Fruit fly (Drosophila melanogaster): ENCODE results near the gene CG11585.

The CG11585 gene

DNA sequence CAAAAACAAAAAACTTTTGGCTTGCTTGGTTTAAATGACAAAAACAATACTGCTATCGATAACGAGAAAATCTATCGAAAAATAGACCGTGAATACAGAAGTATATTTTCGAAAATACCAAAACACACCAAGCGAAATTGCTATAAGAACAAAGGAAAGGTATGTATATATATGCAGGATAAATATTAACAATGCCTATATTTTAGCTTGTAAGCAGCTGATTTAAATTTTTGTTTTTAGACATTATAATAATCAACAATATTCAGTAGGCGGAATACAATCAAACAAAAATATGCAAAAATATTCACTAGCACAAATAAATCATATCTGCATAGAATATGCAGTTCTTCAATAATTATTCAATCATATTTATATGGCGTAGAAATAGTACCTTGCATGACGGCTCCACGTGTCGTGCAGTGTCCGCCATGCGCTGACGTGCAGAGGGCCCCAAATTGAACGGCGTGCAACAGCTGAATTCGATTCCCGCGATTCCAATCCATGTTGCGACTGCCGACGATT, 48.6 kb downstream of the CG11585 start, which contains the start of the genes Fbxl4 and Dus2 (continued):
- TF ChIP-seq Neu2 (GFP tag; optimal IDR thresholded peaks at IDR 0.05; ENCODE audit: borderline replicate concordance) = peak; percentile 38
- TF ChIP-seq CG6689 (GFP tag; IDR thresholded peaks at IDR 0.05) = peak; percentile 91
- TF ChIP-seq tgo (GFP tag; IDR thresholded peaks at IDR 0.05) = peak; percentile 92
- TF ChIP-seq Trl (optimal IDR thresholded peaks at IDR 0.05) = no peak
- peak; percentile 94 for TF ChIP-seq Trl (GFP tag; optimal IDR thresholded peaks at IDR 0.05)
- TF ChIP-seq HmgD (GFP tag; optimal IDR thresholded peaks at IDR 0.05) = peak; percentile 67
- TF ChIP-seq CG31441 (GFP tag; IDR thresholded peaks at IDR 0.05) = peak; percentile 87
- peak; percentile 80 for TF ChIP-seq Ets97D (GFP tag; optimal IDR thresholded peaks at IDR 0.05)
- no peak for TF ChIP-seq mld (GFP tag; IDR thresholded peaks at IDR 0.05; ENCODE audit: partially characterized antibody)
- no peak for TF ChIP-seq Vsx1 (GFP tag; optimal IDR thresholded peaks at IDR 0.05)
- peak; percentile 86 for TF ChIP-seq CG7357 (GFP tag; IDR thresholded peaks at IDR 0.05)
- TF ChIP-seq Dad (GFP tag; optimal IDR thresholded peaks at IDR 0.05) = peak; percentile 87
- peak; percentile 91 for TF ChIP-seq CG16863 (GFP tag; optimal IDR thresholded peaks at IDR 0.05)
- TF ChIP-seq Xrp1 (GFP tag; IDR thresholded peaks at IDR 0.05) = peak; percentile 95
- TF ChIP-seq wek (GFP tag; optimal IDR thresholded peaks at IDR 0.05) = peak; percentile 27
- TF ChIP-seq h (optimal IDR thresholded peaks at IDR 0.05) = no peak
- TF ChIP-seq unc-4 (GFP tag; IDR thresholded peaks at IDR 0.05; ENCODE audit: partially characterized antibody) = peak; percentile 14; the same call in 1 of the 2 replicates
- no peak for TF ChIP-seq hth (optimal IDR thresholded peaks at IDR 0.05)
- peak; percentile 90 for TF ChIP-seq grau (tag; optimal IDR thresholded peaks at IDR 0.05)
- TF ChIP-seq eyg (GFP tag; optimal IDR thresholded peaks at IDR 0.05) = peak; percentile 74
- no peak for TF ChIP-seq br (optimal IDR thresholded peaks at IDR 0.05)
- peak; percentile 89 for TF ChIP-seq CG4854 (GFP tag; optimal IDR thresholded peaks at IDR 0.05)
- TF ChIP-seq HmgZ (tag; optimal IDR thresholded peaks at IDR 0.05) = peak; percentile 93
- peak; percentile 74 for TF ChIP-seq psq (GFP tag; optimal IDR thresholded peaks at IDR 0.05)
- TF ChIP-seq CrebB (tag; optimal IDR thresholded peaks at IDR 0.05) = peak; percentile 74
- TF ChIP-seq Ssrp (tag; optimal IDR thresholded peaks at IDR 0.05) = peak; percentile 92
- TF ChIP-seq NC2β (GFP tag; optimal IDR thresholded peaks at IDR 0.05) = peak; percentile 92
- peak; percentile 87 for TF ChIP-seq seq (GFP tag; IDR thresholded peaks at IDR 0.05)
- peak; percentile 44 for TF ChIP-seq run (tag; optimal IDR thresholded peaks at IDR 0.05)
- peak; percentile 88 for TF ChIP-seq cato (GFP tag; optimal IDR thresholded peaks at IDR 0.05; ENCODE audit: borderline replicate concordance)
- peak; percentile 66 for TF ChIP-seq Elba2 (GFP tag; optimal IDR thresholded peaks at IDR 0.05)
- peak; percentile 84 for TF ChIP-seq Hmx (GFP tag; optimal IDR thresholded peaks at IDR 0.05)
- TF ChIP-seq CG18476 (GFP tag; optimal IDR thresholded peaks at IDR 0.05) = peak; percentile 91
- peak; percentile 27 for TF ChIP-seq Dp (GFP tag; optimal IDR thresholded peaks at IDR 0.05)
- TF ChIP-seq CG18599 (GFP tag; optimal IDR thresholded peaks at IDR 0.05) = peak; percentile 91
- TF ChIP-seq Hr51 (GFP tag; optimal IDR thresholded peaks at IDR 0.05) = peak; percentile 88 to 89
- peak; percentile 84 for TF ChIP-seq CG9437 (GFP tag; optimal IDR thresholded peaks at IDR 0.05)
- TF ChIP-seq Side (GFP tag; optimal IDR thresholded peaks at IDR 0.05) = peak; percentile 88
- peak; percentile 67 for TF ChIP-seq CG4282 (GFP tag; optimal IDR thresholded peaks at IDR 0.05)
- no peak for TF ChIP-seq eve (GFP tag; optimal IDR thresholded peaks at IDR 0.05)
- peak; percentile 96 for TF ChIP-seq lilli (GFP tag; optimal IDR thresholded peaks at IDR 0.05)
- peak; percentile 85 for TF ChIP-seq CG11093 (GFP tag; IDR thresholded peaks at IDR 0.05)
- TF ChIP-seq CG3407 (GFP tag; optimal IDR thresholded peaks at IDR 0.05) = peak; percentile 74
- TF ChIP-seq Hsf (GFP tag; optimal IDR thresholded peaks at IDR 0.05) = peak; percentile 96
- TF ChIP-seq sisA (GFP tag; IDR thresholded peaks at IDR 0.05) = peak; percentile 94
- TF ChIP-seq CG10462 (GFP tag; optimal IDR thresholded peaks at IDR 0.05) = peak; percentile 91
- TF ChIP-seq Mad (GFP tag; optimal IDR thresholded peaks at IDR 0.05) = peak; percentile 90
- TF ChIP-seq H15 (GFP tag; IDR thresholded peaks at IDR 0.05) = peak; percentile 91
- peak; percentile 60 for TF ChIP-seq CG4707 (GFP tag; optimal IDR thresholded peaks at IDR 0.05)
- peak; percentile 92 for TF ChIP-seq tio (GFP tag; optimal IDR thresholded peaks at IDR 0.05)
- peak; percentile 87 for TF ChIP-seq Fer3 (tag; optimal IDR thresholded peaks at IDR 0.05)
- TF ChIP-seq Rx (GFP tag; IDR thresholded peaks at IDR 0.05) = peak; percentile 89
